Worm (Caenorhabditis elegans) whole organism, L1 larva: ENCODE data around the gene T25E4.1.

Experiments
- C04F5.9 ChIP-seq: sonication (generic microtip); optimal IDR thresholded peaks from 2 replicates; lab custom pipeline; 2016; ENCODE audit warnings: missing genetic modification characterization, missing compliant biosample characterization
- aha-1 ChIP-seq: fragments of 150-350 bp; optimal IDR thresholded peaks from 2 replicates; lab custom pipeline; 2014; ENCODE audit warnings: missing biosample characterization, missing genetic modification characterization
- aly-2 ChIP-seq: fragments of 150-350 bp; optimal IDR thresholded peaks from 2 replicates; lab custom pipeline; 2014; ENCODE audit warnings: missing biosample characterization, missing genetic modification characterization
- blmp-1 ChIP-seq: fragments of 150-350 bp; optimal IDR thresholded peaks from 2 replicates; lab custom pipeline; 2014; ENCODE audit warnings: missing biosample characterization, missing genetic modification characterization
- ceh-63 ChIP-seq: fragments of 200-800 bp; sonication (Bioruptor generic); optimal IDR thresholded peaks from 2 replicates; lab custom pipeline; 2018; ENCODE audit warnings: mild to moderate bottlenecking, missing genetic modification characterization, missing compliant biosample characterization
- ceh-82 ChIP-seq, 3 experiments: fragments of 150-350 bp in 1 of 3; sonication (generic microtip) in 2 of 3; optimal IDR thresholded peaks; 2 replicates each; lab custom pipeline; 2014 to 2017; ENCODE audit warnings: missing biosample characterization in 3 of 3, missing genetic modification characterization in 3 of 3
- ceh-88 ChIP-seq: fragments of 200-800 bp; sonication (Bioruptor generic); IDR thresholded peaks from 2 replicates; pipeline ENCODE4 v1.3.6; 2022; ENCODE audit warnings: missing genetic modification characterization, missing compliant biosample characterization
- ceh-90 ChIP-seq: sonication (generic microtip); optimal IDR thresholded peaks from 2 replicates; lab custom pipeline; 2016; ENCODE audit warnings: missing genetic modification characterization, missing compliant biosample characterization
- dpl-1 ChIP-seq, 3 experiments: fragments of 150-350 bp in 2 of 3; sonication (generic microtip) in 1 of 3; optimal IDR thresholded peaks; 2 replicates each; lab custom pipeline; 2014 to 2017; ENCODE audit warnings: missing biosample characterization in 3 of 3, missing genetic modification characterization in 3 of 3, missing genetic modification reagents in 3 of 3
- efl-1 ChIP-seq, 4 experiments: fragments of 150-350 bp; optimal IDR thresholded peaks in 3 of 4; peaks in 1 of 4; 1 replicate in 1 of 4; 2 replicates in 3 of 4; lab custom pipeline; 2014; ENCODE audit warnings: missing biosample characterization in 2 of 4, missing genetic modification characterization in 2 of 4, missing genetic modification reagents in 2 of 4
- efl-3 ChIP-seq: fragments of 200-800 bp; sonication (Bioruptor generic); optimal IDR thresholded peaks from 2 replicates; lab custom pipeline; 2018; ENCODE audit warnings: mild to moderate bottlenecking, missing genetic modification characterization, missing compliant biosample characterization
- egl-13 ChIP-seq: sonication (generic microtip); optimal IDR thresholded peaks from 2 replicates; lab custom pipeline; 2016; ENCODE audit warnings: missing genotype, missing genetic modification reagents, missing genetic modification characterization, missing compliant biosample characterization
- fkh-10 ChIP-seq: sonication (generic microtip); optimal IDR thresholded peaks from 2 replicates; lab custom pipeline; 2017; ENCODE audit warnings: missing biosample characterization, missing genetic modification reagents, missing genetic modification characterization
- fkh-8 ChIP-seq: sonication (generic microtip); optimal IDR thresholded peaks from 2 replicates; lab custom pipeline; 2016; ENCODE audit warnings: mild to moderate bottlenecking, missing genetic modification characterization, missing compliant biosample characterization
- fos-1 ChIP-seq: fragments of 150-350 bp; optimal IDR thresholded peaks from 2 replicates; lab custom pipeline; 2014; ENCODE audit warnings: missing biosample characterization, missing genetic modification characterization
- hlh-17 ChIP-seq: fragments of 200-800 bp; sonication (Bioruptor generic); optimal IDR thresholded peaks from 2 replicates; lab custom pipeline; 2018; ENCODE audit warnings: missing genetic modification characterization, mild to moderate bottlenecking, missing compliant biosample characterization, moderate library complexity, borderline replicate concordance
- hlh-4 ChIP-seq: sonication (generic microtip); optimal IDR thresholded peaks from 2 replicates; lab custom pipeline; 2016; ENCODE audit warnings: mild to moderate bottlenecking, missing genetic modification characterization, missing compliant biosample characterization
- irx-1 ChIP-seq: sonication (generic microtip); optimal IDR thresholded peaks from 2 replicates; lab custom pipeline; 2016; ENCODE audit warnings: missing genetic modification characterization, missing compliant biosample characterization
- lin-13 ChIP-seq: fragments of 150-350 bp; optimal IDR thresholded peaks from 2 replicates; lab custom pipeline; 2014; ENCODE audit warnings: missing biosample characterization, missing genetic modification reagents, missing genetic modification characterization
- lin-39 ChIP-seq: fragments of 150-350 bp; optimal IDR thresholded peaks from 2 replicates; lab custom pipeline; 2014; ENCODE audit warnings: missing biosample characterization, missing genetic modification reagents, missing genetic modification characterization
- lsy-2 ChIP-seq, 2 experiments: fragments of 150-350 bp; optimal IDR thresholded peaks; 2 replicates each; lab custom pipeline; 2014; ENCODE audit warnings: missing biosample characterization in 2 of 2, missing genetic modification characterization in 2 of 2
- mdl-1 ChIP-seq, 2 experiments: fragments of 150-350 bp; optimal IDR thresholded peaks; 2 replicates each; lab custom pipeline; 2014 to 2017; ENCODE audit warnings: missing biosample characterization in 2 of 2, missing genetic modification characterization in 2 of 2, inconsistent platforms in 1 of 2
- nhr-11 ChIP-seq: fragments of 150-350 bp; optimal IDR thresholded peaks from 2 replicates; lab custom pipeline; 2014; ENCODE audit warnings: missing biosample characterization, missing genetic modification characterization
- nhr-12 ChIP-seq: sonication (generic microtip); optimal IDR thresholded peaks from 2 replicates; lab custom pipeline; 2017; ENCODE audit warnings: missing biosample characterization, missing genetic modification characterization
- nhr-20 ChIP-seq: sonication (generic microtip); optimal IDR thresholded peaks from 2 replicates; lab custom pipeline; 2016; ENCODE audit warnings: mild to moderate bottlenecking, missing genetic modification characterization, missing compliant biosample characterization
- nhr-28 ChIP-seq: fragments of 150-350 bp; optimal IDR thresholded peaks from 2 replicates; lab custom pipeline; 2014; ENCODE audit warnings: missing biosample characterization, missing genetic modification characterization
- nhr-47 ChIP-seq: sonication (generic microtip); optimal IDR thresholded peaks from 2 replicates; lab custom pipeline; 2016; ENCODE audit warnings: mild to moderate bottlenecking, missing genetic modification characterization, moderate library complexity, missing compliant biosample characterization
- nhr-76 ChIP-seq: sonication (generic microtip); optimal IDR thresholded peaks from 2 replicates; lab custom pipeline; 2017; ENCODE audit warnings: missing biosample characterization, missing genetic modification characterization
- nhr-85 ChIP-seq: sonication (generic microtip); peaks from one replicate; lab custom pipeline; 2016; ENCODE audit warnings: missing genetic modification characterization, inconsistent platforms, missing compliant biosample characterization
- nhr-90 ChIP-seq: sonication (generic microtip); optimal IDR thresholded peaks from 2 replicates; lab custom pipeline; 2016; ENCODE audit warnings: mild to moderate bottlenecking, missing genetic modification characterization, missing compliant biosample characterization; ENCODE audit not compliant: poor library complexity
- pag-3 ChIP-seq: sonication (generic microtip); optimal IDR thresholded peaks from 2 replicates; lab custom pipeline; 2017; ENCODE audit warnings: missing genetic modification characterization, mild to moderate bottlenecking, missing compliant biosample characterization, antibody characterized with exemption, borderline replicate concordance; ENCODE audit not compliant: insufficient read depth
- rnt-1 ChIP-seq: sonication (generic microtip); optimal IDR thresholded peaks from 2 replicates; lab custom pipeline; 2016; ENCODE audit warnings: mild to moderate bottlenecking, missing genetic modification characterization, moderate library complexity, missing compliant biosample characterization
- snpc-4 ChIP-seq: fragments of 150-350 bp; optimal IDR thresholded peaks from 2 replicates; lab custom pipeline; 2014; ENCODE audit warnings: missing biosample characterization, missing genetic modification characterization
- sox-4 ChIP-seq: sonication (generic microtip); optimal IDR thresholded peaks from 2 replicates; lab custom pipeline; 2016; ENCODE audit warnings: missing genetic modification characterization, missing compliant biosample characterization
- sptf-1 ChIP-seq: fragments of 150-350 bp; optimal IDR thresholded peaks from 2 replicates; lab custom pipeline; 2014; ENCODE audit warnings: missing biosample characterization, missing genetic modification characterization
- swsn-7 ChIP-seq: sonication (generic microtip); optimal IDR thresholded peaks from 2 replicates; lab custom pipeline; 2016; ENCODE audit warnings: missing genetic modification characterization, missing compliant biosample characterization
- tbx-2 ChIP-seq: sonication (generic microtip); optimal IDR thresholded peaks from 2 replicates; lab custom pipeline; 2016; ENCODE audit warnings: missing genetic modification characterization, missing compliant biosample characterization
- tlp-1 ChIP-seq: fragments of 150-350 bp; optimal IDR thresholded peaks from 2 replicates; lab custom pipeline; 2014; ENCODE audit warnings: missing biosample characterization, missing genetic modification characterization
- unc-130 ChIP-seq: fragments of 150-350 bp; optimal IDR thresholded peaks from 2 replicates; lab custom pipeline; 2017; ENCODE audit warnings: missing biosample characterization, missing genetic modification characterization, inconsistent platforms
- vab-15 ChIP-seq: sonication (generic microtip); optimal IDR thresholded peaks from 2 replicates; lab custom pipeline; 2017; ENCODE audit warnings: missing genotype, mild to moderate bottlenecking, missing genetic modification characterization, missing compliant biosample characterization
- xbp-1 ChIP-seq: sonication (generic microtip); optimal IDR thresholded peaks from 2 replicates; lab custom pipeline; 2016; ENCODE audit warnings: missing genetic modification characterization, missing compliant biosample characterization

The T25E4.1 gene

ce11 chrII:5593377-5593932 is 15.3 kb downstream of the T25E4.1 start, which contains the start of gene cdc-14 (continued):
- peak; percentile 64 for TF ChIP-seq blmp-1 (tag; lab: Kevin White, UChicago)
- peak; percentile 87 for TF ChIP-seq unc-130 (tag; lab: Kevin White, UChicago)
- no peak for TF ChIP-seq fkh-10 (GFP tag; lab: Kevin White, UChicago)
- TF ChIP-seq aha-1 (tag; lab: Kevin White, UChicago), result no peak
- TF ChIP-seq fkh-8 (tag; lab: Kevin White, UChicago), result no peak
- no peak for TF ChIP-seq hlh-4
- TF ChIP-seq nhr-28 (tag; lab: Kevin White, UChicago), result no peak
- TF ChIP-seq ceh-88 (GFP tag; lab: Robert Waterston, UW), result no peak
- no peak for TF ChIP-seq egl-13 (tag; lab: Kevin White, UChicago)
- peak; percentile 79 for TF ChIP-seq tbx-2
- peak; percentile 61 for TF ChIP-seq nhr-47 (tag; lab: Kevin White, UChicago)
- no peak for TF ChIP-seq nhr-11
- no peak for TF ChIP-seq ceh-63 (GFP tag; lab: Kevin White, UChicago)
- TF ChIP-seq xbp-1 (tag; lab: Kevin White, UChicago), result peak; percentile 57
- TF ChIP-seq dpl-1 (GFP tag; optimal IDR thresholded peaks at IDR 0.05; lab: Kevin White, UChicago), result peak; percentile 72 to 81 (median 77)
- no peak for TF ChIP-seq sptf-1 (tag; lab: Kevin White, UChicago)
- no peak for TF ChIP-seq nhr-12 (tag; lab: Kevin White, UChicago)
- peak; percentile 90 for TF ChIP-seq nhr-85 (tag; lab: Kevin White, UChicago)
- no peak for TF ChIP-seq efl-3 (GFP tag; lab: Kevin White, UChicago)
- TF ChIP-seq nhr-20, result peak; percentile 91
- TF ChIP-seq nhr-76 (tag; lab: Kevin White, UChicago), result no peak
- TF ChIP-seq irx-1 (tag; lab: Kevin White, UChicago), result no peak
- TF ChIP-seq lin-39 (tag; lab: Kevin White, UChicago), result peak; percentile 8
- peak; percentile 74 to 76 for TF ChIP-seq efl-1 (optimal IDR thresholded peaks at IDR 0.05; lab: Kevin White, UChicago)
- peak; percentile 65 to 94 for TF ChIP-seq efl-1 (GFP tag; optimal IDR thresholded peaks at IDR 0.05 in 1 of 2; lab: Kevin White, UChicago)
- no peak for TF ChIP-seq sox-4 (tag; lab: Kevin White, UChicago)
- TF ChIP-seq fos-1 (tag; lab: Kevin White, UChicago), result peak; percentile 28
- peak; percentile 64 for TF ChIP-seq nhr-90
- TF ChIP-seq ceh-82 (tag; optimal IDR thresholded peaks at IDR 0.05; lab: Kevin White, UChicago), result peak in 1 of 3 experiments; percentile 36
- TF ChIP-seq ceh-90 (tag; lab: Kevin White, UChicago), result no peak
- TF ChIP-seq C04F5.9 (tag; lab: Kevin White, UChicago), result no peak
- peak in 1 of 2 experiments; percentile 87 for TF ChIP-seq mdl-1 (tag; optimal IDR thresholded peaks at IDR 0.05; lab: Kevin White, UChicago)
- TF ChIP-seq lsy-2 (tag; optimal IDR thresholded peaks at IDR 0.05; lab: Kevin White, UChicago), result peak; percentile 77 to 80
- peak; percentile 76 for TF ChIP-seq swsn-7 (tag; lab: Kevin White, UChicago)
- TF ChIP-seq snpc-4 (tag; lab: Kevin White, UChicago), result peak; percentile 81
- TF ChIP-seq pag-3 (tag; lab: Kevin White, UChicago), result peak; percentile 98
- TF ChIP-seq tlp-1 (tag; lab: Kevin White, UChicago), result no peak
- peak; percentile 72 for TF ChIP-seq lin-13 (GFP tag; lab: Kevin White, UChicago)
- TF ChIP-seq hlh-17 (GFP tag; lab: Kevin White, UChicago), result no peak
- TF ChIP-seq aly-2 (tag; lab: Kevin White, UChicago), result no peak
- TF ChIP-seq vab-15 (tag; lab: Kevin White, UChicago), result peak; percentile 56
- TF ChIP-seq rnt-1, result peak; percentile 80
